Worm (Caenorhabditis elegans) whole organism, midembryonic: ENCODE measurements around the gene T05A8.6.

Experiments
- T22C8.4 ChIP-seq: fragments of 200-800 bp; sonication (Bioruptor generic); IDR thresholded peaks from 2 replicates; pipeline ENCODE4 v1.3.6; 2022; ENCODE audit warnings: missing genetic modification characterization, missing compliant biosample characterization
- cog-1 ChIP-seq: sonication (generic microtip); optimal IDR thresholded peaks from 2 replicates; lab custom pipeline; 2016; ENCODE audit warnings: missing genetic modification characterization, missing compliant biosample characterization
- flt-1 ChIP-seq: fragments of 200-800 bp; sonication (Bioruptor generic); IDR thresholded peaks from 2 replicates; pipeline ENCODE4 v1.3.6; 2022; ENCODE audit warnings: missing genetic modification characterization, missing compliant biosample characterization
- klf-2 ChIP-seq: fragments of 200-800 bp; sonication (Bioruptor generic); conservative IDR thresholded peaks from 2 replicates; pipeline ENCODE4 v1.3.6; 2022; ENCODE audit warnings: missing genetic modification reagents, missing genetic modification characterization, missing compliant biosample characterization
- med-1 ChIP-seq: sonication (generic microtip); optimal IDR thresholded peaks from 2 replicates; lab custom pipeline; 2017; ENCODE audit warnings: missing genetic modification characterization, mild to moderate bottlenecking, missing compliant biosample characterization, antibody characterized with exemption, missing genetic modification reagents; ENCODE audit not compliant: insufficient read depth
- ref-1 ChIP-seq: fragments of 200-800 bp; sonication (Bioruptor generic); conservative IDR thresholded peaks from 2 replicates; pipeline ENCODE4 v1.3.6; 2022; ENCODE audit warnings: missing genetic modification reagents, missing genetic modification characterization, missing compliant biosample characterization
- tab-1 ChIP-seq: fragments of 200-800 bp; sonication (Bioruptor generic); IDR thresholded peaks from 2 replicates; pipeline ENCODE4 v1.3.6; 2022; ENCODE audit warnings: missing genetic modification characterization, missing compliant biosample characterization
- ztf-23 ChIP-seq: fragments of 200-800 bp; sonication (Bioruptor generic); IDR thresholded peaks from 2 replicates; pipeline ENCODE4 v1.3.6; 2022; ENCODE audit warnings: missing genetic modification reagents, missing genetic modification characterization, missing compliant biosample characterization
- ztf-29 ChIP-seq: fragments of 200-800 bp; sonication (Bioruptor generic); IDR thresholded peaks from 2 replicates; pipeline ENCODE4 v1.3.6; 2022; ENCODE audit warnings: missing genetic modification reagents, missing genetic modification characterization, missing compliant biosample characterization

T05A8.6 gene

DNA sequence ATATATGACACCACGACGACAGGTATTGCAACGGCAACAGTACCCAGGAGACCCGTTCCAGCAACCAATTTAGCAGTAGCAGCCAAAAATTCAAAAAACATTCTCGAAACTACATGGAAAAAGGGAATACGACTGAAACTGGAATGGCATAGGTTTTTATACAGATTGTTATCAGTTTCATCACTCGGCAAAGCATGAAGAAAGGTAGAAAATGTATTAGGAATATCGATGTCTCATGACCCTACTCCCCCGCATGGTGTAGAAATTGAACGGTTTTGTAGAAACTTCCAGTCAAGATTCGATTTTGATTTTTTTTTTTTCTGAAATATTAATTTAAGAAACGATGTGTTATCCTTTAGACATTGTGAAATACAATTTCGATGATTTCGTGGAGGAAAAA lies 28.6 kb downstream of the T05A8.6 start, which contains the start of gene T05A8.2:
T05A8.2 (minus strand) TSS at position 101 of the 400 bp plus-strand sequence.
- no peak for TF ChIP-seq med-1 (GFP tag; lab: Kevin White, UChicago)

ce11 chrII:2709942-2710341 lies 29.6 kb downstream of the T05A8.6 start, which contains the start of gene T05A8.1:
Gene T05A8.1 (minus strand): TSS chrII:2710042.
- TF ChIP-seq flt-1 (no peak), T22C8.4 (GFP tag; lab: Robert Waterston, UW) (no peak), cog-1 (tag; lab: Kevin White, UChicago) (no peak), ztf-23 (no peak), med-1 (GFP tag; lab: Kevin White, UChicago) (no peak), ztf-29 (GFP tag; lab: Robert Waterston, UW) (no peak), ref-1 (GFP tag; lab: Robert Waterston, UW) (no peak), klf-2 (GFP tag; lab: Robert Waterston, UW) (no peak), tab-1 (GFP tag; lab: Robert Waterston, UW) (no peak)

- TF ChIP-seq ztf-23 = no peak
- no peak for TF ChIP-seq ztf-29 (GFP tag; lab: Robert Waterston, UW)
- no peak for TF ChIP-seq cog-1 (tag; lab: Kevin White, UChicago)
- TF ChIP-seq med-1 (GFP tag; lab: Kevin White, UChicago) = no peak
- no peak for TF ChIP-seq tab-1 (GFP tag; lab: Robert Waterston, UW)
- TF ChIP-seq flt-1 = no peak
- TF ChIP-seq klf-2 (GFP tag; lab: Robert Waterston, UW) = no peak
- no peak for TF ChIP-seq ref-1 (GFP tag; lab: Robert Waterston, UW)
- TF ChIP-seq T22C8.4 (GFP tag; lab: Robert Waterston, UW) = no peak
Observed at ce11 chrII:2707872-2708271, 31.6 kb downstream of the T05A8.6 start, which contains the start of gene Y47G7B.2. Gene Y47G7B.2 (minus strand): TSS chrII:2708014.

DNA sequence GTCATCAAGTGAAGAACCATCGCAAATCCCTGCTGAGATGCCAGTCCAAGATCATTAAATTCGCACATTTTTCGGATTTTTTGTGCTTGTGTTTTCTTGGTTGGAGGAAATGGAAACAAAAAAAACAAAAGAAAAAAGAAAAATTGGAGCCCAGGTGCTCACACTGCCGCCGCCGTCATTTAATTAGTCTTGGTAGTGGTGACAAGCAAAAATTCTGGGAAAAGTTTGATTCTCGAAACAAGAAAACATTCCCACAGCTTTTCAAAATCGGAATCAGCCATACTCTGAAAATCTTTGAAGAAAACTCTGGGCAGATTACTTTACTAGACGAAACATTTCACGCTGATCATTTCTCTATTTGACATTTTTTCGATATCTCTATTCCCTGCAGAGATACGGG lies 34.3 kb downstream of the T05A8.6 start, which contains the start of gene srh-128:
srh-128 (minus strand) TSS at position 101 of the 400 bp plus-strand sequence.
- TF ChIP-seq cog-1 (tag; lab: Kevin White, UChicago) (no peak), tab-1 (GFP tag; lab: Robert Waterston, UW) (no peak), ztf-29 (GFP tag; lab: Robert Waterston, UW) (no peak), med-1 (GFP tag; lab: Kevin White, UChicago) (no peak), flt-1 (no peak), ztf-23 (no peak), klf-2 (GFP tag; lab: Robert Waterston, UW) (no peak), ref-1 (GFP tag; lab: Robert Waterston, UW) (no peak)

DNA sequence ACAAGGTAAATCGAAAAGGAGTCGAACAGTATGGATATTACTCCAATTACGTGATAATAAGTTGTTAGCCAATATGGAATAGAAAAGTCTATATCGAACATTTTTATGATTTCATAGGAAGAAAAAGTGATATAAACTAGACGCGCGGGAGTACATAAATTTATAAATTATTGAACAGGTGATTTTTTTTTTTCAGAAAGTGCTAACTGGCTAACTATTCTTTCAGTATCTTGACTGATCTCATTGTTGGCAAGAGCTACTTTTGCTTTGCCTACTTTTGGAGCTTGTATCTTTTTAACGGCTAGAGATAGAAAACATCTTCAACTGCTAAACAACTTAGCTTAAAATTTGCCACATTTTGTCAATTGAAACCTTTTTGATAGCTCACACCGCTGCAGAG lies 36.8 kb downstream of the T05A8.6 start, which contains the start of gene sri-60:
sri-60 (minus strand) TSS at position 101 of the 400 bp plus-strand sequence.
- no peak for TF ChIP-seq cog-1 (tag; lab: Kevin White, UChicago)
- no peak for TF ChIP-seq flt-1
- no peak for TF ChIP-seq tab-1 (GFP tag; lab: Robert Waterston, UW)
- no peak for TF ChIP-seq ztf-29 (GFP tag; lab: Robert Waterston, UW)
- no peak for TF ChIP-seq ztf-23
- TF ChIP-seq med-1 (GFP tag; lab: Kevin White, UChicago) = no peak
- no peak for TF ChIP-seq klf-2 (GFP tag; lab: Robert Waterston, UW)
- TF ChIP-seq ref-1 (GFP tag; lab: Robert Waterston, UW) = no peak
- TF ChIP-seq T22C8.4 (GFP tag; lab: Robert Waterston, UW) = no peak

ce11 chrII:2700229-2700628 lies 39.3 kb downstream of the T05A8.6 start, which contains the start of gene sri-61:
Gene sri-61 (minus strand): TSS chrII:2700329.
- no peak for TF ChIP-seq T22C8.4 (GFP tag; lab: Robert Waterston, UW)
- TF ChIP-seq flt-1 = no peak
- no peak for TF ChIP-seq med-1 (GFP tag; lab: Kevin White, UChicago)
- TF ChIP-seq tab-1 (GFP tag; lab: Robert Waterston, UW) = no peak
- TF ChIP-seq ztf-29 (GFP tag; lab: Robert Waterston, UW) = no peak
- TF ChIP-seq ztf-23 = no peak
- TF ChIP-seq ref-1 (GFP tag; lab: Robert Waterston, UW) = no peak
- TF ChIP-seq klf-2 (GFP tag; lab: Robert Waterston, UW) = no peak
- TF ChIP-seq cog-1 (tag; lab: Kevin White, UChicago) = no peak

DNA sequence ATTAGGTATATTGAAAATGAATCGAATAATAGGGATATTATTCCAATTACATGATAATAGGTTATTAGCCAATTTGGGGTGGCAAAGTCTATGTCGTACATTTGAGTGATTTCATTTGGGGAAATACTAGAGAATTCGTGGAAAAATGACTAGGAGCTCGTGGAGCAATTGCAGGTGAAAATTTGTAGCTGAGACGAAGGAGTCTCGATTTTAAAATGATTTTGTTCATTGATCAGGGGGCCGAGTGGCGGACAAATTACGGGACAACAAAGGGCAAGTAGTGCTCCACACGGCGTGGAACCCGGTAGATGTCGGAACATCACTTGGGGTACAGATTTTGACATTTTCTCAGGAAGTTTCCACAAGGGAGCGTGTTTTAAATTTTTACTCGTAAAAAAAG lies 41.1 kb downstream of the T05A8.6 start, which contains the start of gene sri-62:
sri-62 (minus strand) TSS at position 101 of the 400 bp plus-strand sequence.
- TF ChIP-seq ztf-29 (GFP tag; lab: Robert Waterston, UW) = no peak
- no peak for TF ChIP-seq klf-2 (GFP tag; lab: Robert Waterston, UW)
- no peak for TF ChIP-seq tab-1 (GFP tag; lab: Robert Waterston, UW)
- TF ChIP-seq cog-1 (tag; lab: Kevin White, UChicago) = no peak
- no peak for TF ChIP-seq flt-1
- no peak for TF ChIP-seq med-1 (GFP tag; lab: Kevin White, UChicago)
- TF ChIP-seq T22C8.4 (GFP tag; lab: Robert Waterston, UW) = no peak
- TF ChIP-seq ref-1 (GFP tag; lab: Robert Waterston, UW) = no peak
- TF ChIP-seq ztf-23 = no peak

- no peak for TF ChIP-seq ztf-23
- no peak for TF ChIP-seq med-1 (GFP tag; lab: Kevin White, UChicago)
- no peak for TF ChIP-seq T22C8.4 (GFP tag; lab: Robert Waterston, UW)
- no peak for TF ChIP-seq ztf-29 (GFP tag; lab: Robert Waterston, UW)
- TF ChIP-seq cog-1 (tag; lab: Kevin White, UChicago) = no peak
- TF ChIP-seq ref-1 (GFP tag; lab: Robert Waterston, UW) = no peak
- TF ChIP-seq flt-1 = no peak
- no peak for TF ChIP-seq tab-1 (GFP tag; lab: Robert Waterston, UW)
- no peak for TF ChIP-seq klf-2 (GFP tag; lab: Robert Waterston, UW)
Observed at ce11 chrII:2695079-2695478, 44.4 kb downstream of the T05A8.6 start.

DNA sequence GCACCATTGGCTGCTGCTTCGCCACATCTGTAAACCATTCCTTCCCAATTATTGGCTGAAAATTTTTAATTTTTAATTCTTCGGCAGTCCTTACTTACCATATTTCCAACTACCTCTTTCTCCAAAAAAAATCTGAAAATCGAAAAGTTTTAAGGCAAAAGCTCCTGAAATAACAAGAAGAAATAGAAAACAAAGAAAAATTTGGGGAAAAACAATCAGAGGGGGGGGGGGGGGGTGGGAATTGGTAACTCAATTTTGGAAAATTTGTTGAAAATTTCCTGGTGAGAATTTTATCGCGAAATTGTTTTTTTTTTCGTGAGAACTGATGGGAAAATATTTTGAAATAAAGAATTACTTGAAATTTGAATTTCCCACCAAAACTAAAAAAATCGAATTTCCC lies 47.0 kb downstream of the T05A8.6 start, which contains the start of gene set-11:
set-11 (minus strand) TSS at position 101 of the 400 bp plus-strand sequence.
- no peak for TF ChIP-seq ztf-29 (GFP tag; lab: Robert Waterston, UW)
- no peak for TF ChIP-seq flt-1
- no peak for TF ChIP-seq tab-1 (GFP tag; lab: Robert Waterston, UW)
